Worm (Caenorhabditis elegans): ENCODE results near the gene H40L08.1.

DNA sequence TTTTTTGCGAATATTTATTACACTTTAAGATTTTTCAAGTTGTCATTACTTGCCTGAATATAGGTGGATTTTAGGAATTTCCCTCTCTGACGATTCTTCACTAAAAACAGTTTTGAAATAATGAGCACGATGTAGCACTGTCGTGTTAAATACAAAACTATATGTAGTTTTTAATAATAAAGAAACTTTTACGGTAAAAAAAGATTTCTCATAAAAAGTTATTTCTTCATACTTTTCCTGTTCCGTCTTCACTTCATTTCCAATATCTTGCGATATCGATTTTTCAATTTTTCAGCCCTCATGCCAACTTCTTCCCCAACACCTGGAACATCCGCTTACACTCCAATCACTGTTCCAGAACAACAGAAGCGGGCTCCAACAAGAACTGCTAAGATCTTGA is 31.5 kb downstream of the H40L08.1 start, which contains the start of gene H03G16.6:
- TF ChIP-seq lin-39 (tag; optimal IDR thresholded peaks at IDR 0.05) (no peak), nhr-237 (tag; optimal IDR thresholded peaks at IDR 0.05) (no peak), nhr-25 (tag; optimal IDR thresholded peaks at IDR 0.05) (no peak), fkh-10 (GFP tag; optimal IDR thresholded peaks at IDR 0.05) (no peak), nfya-1 (tag; optimal IDR thresholded peaks at IDR 0.05; ENCODE audit: insufficient read depth) (no peak), elt-2 (tag; optimal IDR thresholded peaks at IDR 0.05) (no peak), aly-2 (tag; optimal IDR thresholded peaks at IDR 0.05) (no peak), nhr-28 (tag; optimal IDR thresholded peaks at IDR 0.05) (no peak), zag-1 (tag; optimal IDR thresholded peaks at IDR 0.05) (no peak), ztf-4 (tag; optimal IDR thresholded peaks at IDR 0.05) (no peak), fkh-2 (tag; optimal IDR thresholded peaks at IDR 0.05) (no peak), snpc-4 (tag; optimal IDR thresholded peaks at IDR 0.05) (no peak)

All from whole organism, L3 larva.